Fruit fly (Drosophila melanogaster): Measurements from ENCODE around the gene CG8032.

The CG8032 gene

dm6 chr3R:8712722-8713131 is 48.8 kb downstream of the CG8032 start, which contains the start of gene CG8112 (continued):
- no peak for TF ChIP-seq Ets65A (GFP tag)
- no peak for TF ChIP-seq stwl (tag; optimal IDR thresholded peaks at IDR 0.05)
- TF ChIP-seq CG4282 (GFP tag; optimal IDR thresholded peaks at IDR 0.05) = no peak
- TF ChIP-seq eyg (GFP tag; optimal IDR thresholded peaks at IDR 0.05) = no peak
- peak; percentile 44 for TF ChIP-seq CG8924 (tag; optimal IDR thresholded peaks at IDR 0.05)
- peak; percentile 13 for TF ChIP-seq fd96Cb (tag; optimal IDR thresholded peaks at IDR 0.05)
- TF ChIP-seq cwo (GFP tag; optimal IDR thresholded peaks at IDR 0.05) = peak; percentile 24
- TF ChIP-seq CkIIα-i1 (GFP tag; IDR thresholded peaks at IDR 0.05) = no peak
- TF ChIP-seq CG10543 (GFP tag; optimal IDR thresholded peaks at IDR 0.05) = peak; percentile 16
- no peak for TF ChIP-seq CG12769 (tag; optimal IDR thresholded peaks at IDR 0.05)
- peak; percentile 19 for TF ChIP-seq CG3281 (GFP tag; optimal IDR thresholded peaks at IDR 0.05)
- TF ChIP-seq CG30431 (GFP tag; optimal IDR thresholded peaks at IDR 0.05) = no peak
- TF ChIP-seq sens (GFP tag) = peak; percentile 12
- TF ChIP-seq Ssrp (tag; optimal IDR thresholded peaks at IDR 0.05) = peak; percentile 11
- peak; percentile 14 for TF ChIP-seq CG7839 (tag; optimal IDR thresholded peaks at IDR 0.05)
- peak; percentile 42 for TF ChIP-seq CG18619 (GFP tag; optimal IDR thresholded peaks at IDR 0.05)
- no peak for TF ChIP-seq C15 (GFP tag; IDR thresholded peaks at IDR 0.05)
- TF ChIP-seq Hand (GFP tag; optimal IDR thresholded peaks at IDR 0.05) = peak; percentile 39
- no peak for TF ChIP-seq CG17612 (GFP tag; IDR thresholded peaks at IDR 0.05)
- TF ChIP-seq ATbp (GFP tag; optimal IDR thresholded peaks at IDR 0.05) = peak; percentile 15
- TF ChIP-seq ab (GFP tag; optimal IDR thresholded peaks at IDR 0.05) = no peak
- TF ChIP-seq Chrac-16 (GFP tag; optimal IDR thresholded peaks at IDR 0.05) = no peak
- no peak for TF ChIP-seq Fer1 (GFP tag; optimal IDR thresholded peaks at IDR 0.05)
- peak; percentile 7 for TF ChIP-seq Vsx1 (GFP tag; optimal IDR thresholded peaks at IDR 0.05)
- no peak for TF ChIP-seq maf-S (GFP tag; optimal IDR thresholded peaks at IDR 0.05)
- TF ChIP-seq CG14710 (tag; optimal IDR thresholded peaks at IDR 0.05) = peak; percentile 6
- peak; percentile 21 for TF ChIP-seq CG17829 (tag; optimal IDR thresholded peaks at IDR 0.05)
- TF ChIP-seq hbn (GFP tag; IDR thresholded peaks at IDR 0.05; ENCODE audit: partially characterized antibody) = no peak
- peak; percentile 30 for TF ChIP-seq Fer3 (tag; optimal IDR thresholded peaks at IDR 0.05)
- peak; percentile 80 for TF ChIP-seq Med (GFP tag)
- TF ChIP-seq odd (GFP tag; optimal IDR thresholded peaks at IDR 0.05) = peak; percentile 45
- TF ChIP-seq nom (GFP tag; optimal IDR thresholded peaks at IDR 0.05) = peak; percentile 9
- peak; percentile 47 for TF ChIP-seq CG13424 (tag; optimal IDR thresholded peaks at IDR 0.05)
- peak; percentile 65 for TF ChIP-seq lab (GFP tag; optimal IDR thresholded peaks at IDR 0.05)
- TF ChIP-seq CG9437 (GFP tag; optimal IDR thresholded peaks at IDR 0.05) = peak; percentile 22

- TF ChIP-seq tna (GFP tag; IDR thresholded peaks at IDR 0.05; ENCODE audit: partially characterized antibody) (0 out of 2 replicates have a peak, but pooled peaks have one; percentile 11), nerfin-1 (tag; optimal IDR thresholded peaks at IDR 0.05) (peak; percentile 91), hb (GFP tag; IDR thresholded peaks at IDR 0.05; ENCODE audit: partially characterized antibody) (0 out of 3 replicates have a peak, but pooled peaks have one; percentile 17), CG5180 (GFP tag; optimal IDR thresholded peaks at IDR 0.05) (no peak), chm (GFP tag; IDR thresholded peaks at IDR 0.05) (peak; percentile 51; the same call in 1 of the 2 replicates), scrt (GFP tag; optimal IDR thresholded peaks at IDR 0.05) (peak; percentile 53), kah (GFP tag; optimal IDR thresholded peaks at IDR 0.05) (peak; percentile 94), inv (GFP tag; IDR thresholded peaks at IDR 0.05; ENCODE audit: partially characterized antibody) (0 out of 2 replicates have a peak, but pooled peaks have one; percentile 8), CG34422 (GFP tag; IDR thresholded peaks at IDR 0.05) (peak; percentile 16; the same call in 1 of the 3 replicates), MESR4 (GFP tag; optimal IDR thresholded peaks at IDR 0.05) (peak; percentile 31), CG6175 (GFP tag; IDR thresholded peaks at IDR 0.05) (no peak), ken (GFP tag; IDR thresholded peaks at IDR 0.05) (0 out of 3 replicates have a peak, but pooled peaks have one; percentile 32), CG32532 (GFP tag; IDR thresholded peaks at IDR 0.05) (0 out of 2 replicates have a peak, but pooled peaks have one; percentile 9), unc-4 (GFP tag; IDR thresholded peaks at IDR 0.05; ENCODE audit: partially characterized antibody) (no peak), CG4617 (GFP tag; optimal IDR thresholded peaks at IDR 0.05; ENCODE audit: borderline replicate concordance) (peak; percentile 12)
These were observed 51.5 kb downstream of the CG8032 start for dm6 chr3R:8715371-8715770.
